Fruit fly (Drosophila melanogaster): ENCODE results near the gene CanB.

CanB gene

DNA sequence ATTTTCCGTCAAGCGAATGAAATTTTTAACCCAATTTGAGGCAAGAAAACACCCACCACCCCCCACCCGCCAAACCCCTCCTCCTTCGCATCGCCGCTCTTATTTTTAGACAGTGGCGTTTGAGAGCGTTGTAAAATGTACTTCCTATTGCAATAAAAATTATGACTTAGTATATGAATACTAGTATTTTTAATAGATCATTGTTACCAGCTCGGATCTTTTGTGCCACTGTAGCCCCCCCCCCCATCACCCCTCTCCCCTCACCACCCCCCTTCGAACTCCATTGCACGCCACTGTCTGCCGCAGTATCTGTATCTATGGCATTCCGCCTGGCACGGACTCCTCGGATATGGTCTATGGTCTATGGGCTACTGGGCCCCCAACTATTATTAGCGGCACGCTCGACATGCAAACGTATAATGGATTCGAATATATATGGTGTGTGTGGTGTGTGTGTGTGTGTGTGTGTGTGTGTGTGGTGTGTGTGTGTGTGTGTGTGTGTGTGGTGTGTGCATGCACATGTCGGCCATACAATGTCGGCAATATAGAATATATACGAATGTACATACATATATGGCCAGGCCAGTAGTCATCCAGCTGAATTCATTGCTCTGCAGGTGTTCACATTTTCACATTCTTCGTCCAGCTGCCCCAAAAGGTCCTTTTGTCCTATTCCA is 17.7 kb downstream of the CanB start:
- peak; percentile 42; the same call in 2 of the 3 replicates for TF ChIP-seq eg (GFP tag; IDR thresholded peaks at IDR 0.05)
- TF ChIP-seq Hr4 (GFP tag; optimal IDR thresholded peaks at IDR 0.05): no peak
- TF ChIP-seq esn (GFP tag; optimal IDR thresholded peaks at IDR 0.05): no peak
- no peak for TF ChIP-seq vri (GFP tag; optimal IDR thresholded peaks at IDR 0.05)
- TF ChIP-seq Met (GFP tag; optimal IDR thresholded peaks at IDR 0.05): no peak
- TF ChIP-seq CG15336 (GFP tag; IDR thresholded peaks at IDR 0.05): peak; percentile 37; the same call in 1 of the 2 replicates
- peak; percentile 14 for TF ChIP-seq CG32006 (GFP tag; optimal IDR thresholded peaks at IDR 0.05)
- no peak for TF ChIP-seq Smox (GFP tag; optimal IDR thresholded peaks at IDR 0.05)
- TF ChIP-seq Sox14 (GFP tag; optimal IDR thresholded peaks at IDR 0.05): no peak
- TF ChIP-seq CG11902 (GFP tag; optimal IDR thresholded peaks at IDR 0.05): no peak
- no peak for TF ChIP-seq CG16779 (tag; optimal IDR thresholded peaks at IDR 0.05)
- peak; percentile 18 for TF ChIP-seq CG6276 (GFP tag; optimal IDR thresholded peaks at IDR 0.05)
- peak; percentile 30; the same call in 1 of the 2 replicates for TF ChIP-seq Gug (GFP tag; IDR thresholded peaks at IDR 0.05)

DNA sequence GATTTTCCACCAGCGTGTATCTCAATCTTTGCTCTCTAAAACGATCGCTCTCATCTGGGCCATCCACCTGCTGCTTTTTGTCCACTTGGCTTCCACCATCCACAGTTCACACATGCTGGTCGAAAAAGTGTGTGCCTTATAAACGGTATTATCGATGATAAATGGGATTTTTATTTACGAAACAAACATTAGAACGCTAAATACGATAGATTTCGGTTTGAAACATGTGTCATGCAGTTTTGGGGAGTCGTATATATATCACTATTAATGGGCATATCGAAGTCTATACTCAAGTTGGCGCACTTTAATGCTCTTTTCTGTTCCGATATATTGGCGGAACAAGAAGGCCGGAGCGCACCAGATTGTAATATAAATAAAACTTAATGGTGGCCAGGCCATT is 24.7 kb downstream of the CanB start:
- TF ChIP-seq Eip78C (GFP tag): peak; percentile 13
- no peak for TF ChIP-seq Ets21C (GFP tag; optimal IDR thresholded peaks at IDR 0.05)

DNA sequence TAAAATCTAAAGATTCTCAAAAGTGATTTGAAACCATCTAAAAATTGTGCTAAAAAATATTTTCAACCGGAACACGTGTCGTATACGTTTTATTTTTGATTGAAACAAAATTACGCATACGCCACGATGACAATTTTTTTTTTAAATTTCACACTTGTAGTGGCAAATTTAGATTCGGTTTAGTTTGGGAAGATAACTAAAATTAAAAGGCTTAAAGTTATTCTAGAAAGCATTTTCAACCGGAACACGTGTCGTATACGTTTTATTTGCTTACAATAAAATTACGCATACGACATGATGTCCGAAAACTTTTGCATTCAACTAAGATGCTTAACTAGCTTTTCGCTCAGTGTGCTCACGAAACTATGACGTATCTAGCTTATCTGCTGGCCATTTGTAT is 26.5 kb downstream of the CanB start:
- TF ChIP-seq lz (GFP tag; optimal IDR thresholded peaks at IDR 0.05) (no peak), fd59A (GFP tag; optimal IDR thresholded peaks at IDR 0.05) (no peak), CG11294 (GFP tag; IDR thresholded peaks at IDR 0.05) (no peak), spab (GFP tag; optimal IDR thresholded peaks at IDR 0.05) (no peak), Smox (GFP tag; optimal IDR thresholded peaks at IDR 0.05) (no peak), OdsH (GFP tag; optimal IDR thresholded peaks at IDR 0.05) (no peak), eg (GFP tag; IDR thresholded peaks at IDR 0.05) (no peak), CG32006 (GFP tag; optimal IDR thresholded peaks at IDR 0.05) (no peak), Blimp-1 (GFP tag; optimal IDR thresholded peaks at IDR 0.05) (no peak), achi (GFP tag; optimal IDR thresholded peaks at IDR 0.05) (no peak), CG8319 (GFP tag; optimal IDR thresholded peaks at IDR 0.05) (no peak)

DNA sequence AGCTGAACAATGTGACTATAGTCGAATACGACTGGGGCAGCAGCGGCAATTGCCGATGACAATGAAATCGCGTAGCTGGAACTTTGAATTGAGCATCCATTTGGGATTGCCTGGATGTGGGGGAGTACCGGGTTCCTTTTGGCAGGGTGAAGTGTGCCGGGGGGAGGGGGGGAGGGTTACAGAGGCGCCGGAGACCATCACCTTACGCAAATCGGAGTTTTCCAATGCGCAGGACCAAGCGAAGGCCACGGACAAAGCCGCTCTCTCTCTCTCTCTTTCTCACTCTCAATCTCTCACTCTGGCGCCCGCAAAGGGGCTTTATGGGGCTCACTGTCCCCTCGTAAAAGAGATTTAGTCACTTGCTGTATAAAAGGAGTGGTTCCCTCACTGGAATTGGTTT is 30.8 kb downstream of the CanB start:
- TF ChIP-seq CG6854 (GFP tag; optimal IDR thresholded peaks at IDR 0.05) (no peak), spab (GFP tag; optimal IDR thresholded peaks at IDR 0.05) (peak; percentile 14)

DNA sequence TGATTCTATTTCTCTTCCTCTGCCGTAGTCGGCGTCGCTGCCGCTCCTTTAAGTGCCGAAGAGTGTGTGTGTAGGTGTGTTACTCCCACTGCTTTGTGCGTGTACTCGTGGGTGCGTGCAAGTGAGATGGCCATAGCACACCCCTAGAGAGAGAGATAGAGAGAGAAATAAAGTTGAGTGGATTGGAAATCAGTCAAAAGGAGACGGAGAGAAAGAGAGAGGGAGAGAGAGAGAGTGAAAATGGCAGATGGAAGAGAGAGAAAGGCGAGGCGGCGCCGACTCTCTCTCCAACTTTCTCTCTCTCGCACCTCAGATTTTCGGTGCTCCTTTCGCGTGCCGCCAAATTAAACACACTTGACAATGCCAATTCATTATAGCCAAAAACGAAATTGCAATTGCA is 31.7 kb downstream of the CanB start:
- TF ChIP-seq vri (GFP tag; optimal IDR thresholded peaks at IDR 0.05) (no peak), Sox15 (GFP tag; optimal IDR thresholded peaks at IDR 0.05) (no peak)

DNA sequence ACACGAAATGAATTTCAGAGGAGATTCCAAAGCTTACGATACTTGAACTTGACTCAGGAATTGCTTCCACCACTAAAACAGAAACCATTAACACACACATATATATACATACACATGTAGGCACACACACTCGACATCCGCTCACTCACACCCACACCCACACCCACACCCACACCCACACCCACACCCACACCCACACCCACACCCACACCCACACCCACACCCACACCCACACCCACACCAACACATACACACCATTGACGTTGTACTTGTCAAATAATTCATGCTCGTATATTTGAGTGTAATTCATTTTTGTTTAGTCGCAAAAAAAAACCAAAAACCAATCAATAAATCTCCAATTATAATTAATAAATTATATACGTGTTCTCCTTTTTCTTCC is 50.2 kb downstream of the CanB start:
- no peak for TF ChIP-seq Eip75B (GFP tag; optimal IDR thresholded peaks at IDR 0.05)
- no peak for TF ChIP-seq CG6808 (GFP tag; optimal IDR thresholded peaks at IDR 0.05)
- no peak for TF ChIP-seq CG11902 (GFP tag; optimal IDR thresholded peaks at IDR 0.05)
- TF ChIP-seq CG10669 (GFP tag; optimal IDR thresholded peaks at IDR 0.05): no peak
- TF ChIP-seq CG34406 (GFP tag; optimal IDR thresholded peaks at IDR 0.05): no peak
- TF ChIP-seq svp (GFP tag): no peak
- no peak for TF ChIP-seq Sox14 (GFP tag; optimal IDR thresholded peaks at IDR 0.05)
